Worm (Caenorhabditis elegans): ENCODE data around the gene sysm-1.

Gene sysm-1

ce11 chrII:9117789-9118242 is 34.8 kb upstream of the sysm-1 start (continued):
- no peak for TF ChIP-seq ceh-62 (tag; optimal IDR thresholded peaks at IDR 0.05)
- no peak for TF ChIP-seq lin-38 (GFP tag; IDR thresholded peaks at IDR 0.05)
- TF ChIP-seq unc-62 (GFP tag; optimal IDR thresholded peaks at IDR 0.05 in 1 of 2): peak in 1 of 2 experiments; percentile 34
- no peak for TF ChIP-seq unc-62 (tag; optimal IDR thresholded peaks at IDR 0.05)
- no peak for TF ChIP-seq ZK546.5 (tag; optimal IDR thresholded peaks at IDR 0.05)
- TF ChIP-seq D1046.2 (GFP tag; IDR thresholded peaks at IDR 0.05): no peak
- TF ChIP-seq zip-2 (tag; optimal IDR thresholded peaks at IDR 0.05): no peak
- no peak for TF ChIP-seq snpc-1.2 (GFP tag; IDR thresholded peaks at IDR 0.05)
- TF ChIP-seq dmd-8 (GFP tag; IDR thresholded peaks at IDR 0.05): no peak
- TF ChIP-seq F37D6.2 (tag; optimal IDR thresholded peaks at IDR 0.05): peak; percentile 7
- no peak for TF ChIP-seq nhr-41 (GFP tag; IDR thresholded peaks at IDR 0.05)
- TF ChIP-seq F26F4.8 (GFP tag; conservative IDR thresholded peaks at IDR 0.05): no peak
- no peak for TF ChIP-seq hif-1 (tag; optimal IDR thresholded peaks at IDR 0.05)
- no peak for TF ChIP-seq daf-8 (GFP tag; IDR thresholded peaks at IDR 0.05)
- TF ChIP-seq cey-2 (tag; optimal IDR thresholded peaks at IDR 0.05; ENCODE audit: borderline replicate concordance, insufficient read depth): no peak

- TF ChIP-seq mes-2 (tag; optimal IDR thresholded peaks at IDR 0.05; ENCODE audit: poor library complexity, severe bottlenecking): no peak
- TF ChIP-seq mdl-1 (tag; optimal IDR thresholded peaks at IDR 0.05): peak in 1 of 2 experiments; percentile 14
- TF ChIP-seq tag-97 (GFP tag; IDR thresholded peaks at IDR 0.05): no peak
- no peak for TF ChIP-seq ctbp-1 (GFP tag; IDR thresholded peaks at IDR 0.05)
- TF ChIP-seq lim-7 (GFP tag; IDR thresholded peaks at IDR 0.05): no peak
- no peak for TF ChIP-seq gei-8 (GFP tag; optimal IDR thresholded peaks at IDR 0.05)
- TF ChIP-seq Y75B8A.6 (GFP tag; IDR thresholded peaks at IDR 0.05): no peak
- TF ChIP-seq lin-39 (tag; optimal IDR thresholded peaks at IDR 0.05): no peak
- TF ChIP-seq nhr-28 (tag; optimal IDR thresholded peaks at IDR 0.05): peak; percentile 74
- peak; percentile 22 for TF ChIP-seq nhr-77 (tag; optimal IDR thresholded peaks at IDR 0.05)
- 0 out of 2 replicates have a peak, but pooled peaks have one; percentile 35 for TF ChIP-seq php-3 (GFP tag; IDR thresholded peaks at IDR 0.05)
- no peak for TF ChIP-seq fos-1 (tag; optimal IDR thresholded peaks at IDR 0.05)
- no peak for TF ChIP-seq Y48G9A.11 (GFP tag; IDR thresholded peaks at IDR 0.05)
- no peak for TF ChIP-seq duxl-1 (tag; optimal IDR thresholded peaks at IDR 0.05; ENCODE audit: poor library complexity)
- no peak for TF ChIP-seq lin-15B (tag; optimal IDR thresholded peaks at IDR 0.05)
- no peak for TF ChIP-seq daf-19 (GFP tag; conservative IDR thresholded peaks at IDR 0.05)
- TF ChIP-seq lsy-2 (tag; optimal IDR thresholded peaks at IDR 0.05): peak in 1 of 2 experiments; percentile 10
- no peak for TF ChIP-seq vab-7 (GFP tag; IDR thresholded peaks at IDR 0.05)
- TF ChIP-seq pqm-1 (tag; optimal IDR thresholded peaks at IDR 0.05): peak; percentile 77
- peak; percentile 9 for TF ChIP-seq mep-1 (tag; optimal IDR thresholded peaks at IDR 0.05)
- no peak for TF ChIP-seq saeg-2 (GFP tag; IDR thresholded peaks at IDR 0.05)
- no peak for TF ChIP-seq nhr-102 (tag; optimal IDR thresholded peaks at IDR 0.05)
- TF ChIP-seq snpc-4 (tag; optimal IDR thresholded peaks at IDR 0.05): no peak
- no peak for TF ChIP-seq zfp-3 (GFP tag; conservative IDR thresholded peaks at IDR 0.05)
- TF ChIP-seq hlh-11 (tag; optimal IDR thresholded peaks at IDR 0.05): peak; percentile 40
- TF ChIP-seq mxl-3 (GFP tag; optimal IDR thresholded peaks at IDR 0.05): peak; percentile 27
- no peak for TF ChIP-seq aly-2 (tag; optimal IDR thresholded peaks at IDR 0.05)
- TF ChIP-seq dve-1 (tag; optimal IDR thresholded peaks at IDR 0.05; ENCODE audit: insufficient read depth): peak; percentile 46
- TF ChIP-seq lir-3 (tag; optimal IDR thresholded peaks at IDR 0.05): no peak
- TF ChIP-seq ama-1 (optimal IDR thresholded peaks at IDR 0.05): no peak
- no peak for TF ChIP-seq F44E2.7 (GFP tag; IDR thresholded peaks at IDR 0.05)
- TF ChIP-seq hlh-30 (tag; optimal IDR thresholded peaks at IDR 0.05; ENCODE audit: insufficient read depth): no peak
- no peak for TF ChIP-seq nhr-111 (GFP tag; optimal IDR thresholded peaks at IDR 0.05)
- TF ChIP-seq arid-1 (GFP tag; conservative IDR thresholded peaks at IDR 0.05): no peak
- no peak for TF ChIP-seq ceh-32 (tag; optimal IDR thresholded peaks at IDR 0.05; ENCODE audit: poor library complexity)
- no peak for TF ChIP-seq Y5F2A.4 (GFP tag; optimal IDR thresholded peaks at IDR 0.05)
Observed at ce11 chrII:9116404-9116803, 33.4 kb upstream of the sysm-1 start.
